Fruit fly (Drosophila melanogaster) whole organism, prepupa: ENCODE data around the gene Yp1.

Experiments used
- Blimp-1 ChIP-seq: fragments of 200-800 bp; sonication (Bioruptor generic); optimal IDR thresholded peaks from 3 replicates; lab custom pipeline; 2017; ENCODE audit warnings: missing biosample characterization, missing genetic modification characterization, mild to moderate bottlenecking, moderate library complexity, missing genetic modification reagents
- CG11902 ChIP-seq: fragments of 200-800 bp; sonication (Bioruptor generic); optimal IDR thresholded peaks from 3 replicates; lab custom pipeline; 2016; ENCODE audit warnings: missing biosample characterization, missing genetic modification characterization
- Hr39 ChIP-seq: fragments of 200-800 bp; sonication (Bioruptor generic); optimal IDR thresholded peaks from 2 replicates; lab custom pipeline; 2016; ENCODE audit warnings: missing biosample characterization, missing genetic modification characterization
- Lpt ChIP-seq: fragments of 200-800 bp; sonication (Bioruptor generic); optimal IDR thresholded peaks from 3 replicates; lab custom pipeline; 2016; ENCODE audit warnings: missing biosample characterization, missing genetic modification characterization
- Sox102F ChIP-seq: fragments of 200-800 bp; sonication (Bioruptor generic); optimal IDR thresholded peaks from 2 replicates; lab custom pipeline; 2016; ENCODE audit warnings: missing biosample characterization, mild to moderate bottlenecking, missing genetic modification characterization
- dac ChIP-seq: fragments of 200-800 bp; sonication (Bioruptor generic); optimal IDR thresholded peaks from 2 replicates; lab custom pipeline; 2017; ENCODE audit warnings: missing biosample characterization, mild to moderate bottlenecking, missing genetic modification characterization
- esn ChIP-seq: fragments of 200-800 bp; sonication (Bioruptor generic); optimal IDR thresholded peaks from 2 replicates; lab custom pipeline; 2016; ENCODE audit warnings: missing biosample characterization, mild to moderate bottlenecking, missing genetic modification characterization, moderate library complexity

dm6 chrX:10057964-10058363 lies 4.4 kb downstream of the Yp1 start:
- no peak for TF ChIP-seq esn (GFP tag; lab: Kevin White, UChicago)
- TF ChIP-seq Sox102F (GFP tag; lab: Kevin White, UChicago) = no peak
- TF ChIP-seq Hr39 (GFP tag; lab: Kevin White, UChicago) = no peak
- no peak for TF ChIP-seq CG11902 (GFP tag; lab: Kevin White, UChicago)
- no peak for TF ChIP-seq Lpt (GFP tag; lab: Kevin White, UChicago)
- TF ChIP-seq dac (GFP tag; lab: Kevin White, UChicago) = no peak
- no peak for TF ChIP-seq Blimp-1
